Fruit fly (Drosophila melanogaster): ENCODE data around the gene CG42258.

- no peak for TF ChIP-seq dsf (GFP tag; optimal IDR thresholded peaks at IDR 0.05; ENCODE audit: borderline replicate concordance)
- no peak for TF ChIP-seq Abd-B (GFP tag; optimal IDR thresholded peaks at IDR 0.05)
- no peak for TF ChIP-seq Hr78 (GFP tag; optimal IDR thresholded peaks at IDR 0.05)
- TF ChIP-seq OdsH (GFP tag; optimal IDR thresholded peaks at IDR 0.05), result no peak
These were observed 5.6 kb upstream of the CG42258 start, which contains the start of gene CG15731 for dm6 chrX:12457713-12458233.

Data from whole organism, wandering third instar larva.